Worm (Caenorhabditis elegans): ENCODE results near the gene crn-5.

ce11 chrII:10551985-10552736, 40.4 kb upstream of the crn-5 start:
- no peak for TF ChIP-seq tlp-1 (tag; optimal IDR thresholded peaks at IDR 0.05)
- TF ChIP-seq blmp-1 (tag; optimal IDR thresholded peaks at IDR 0.05), result peak; percentile 96
- peak; percentile 96 for TF ChIP-seq swsn-7 (tag; optimal IDR thresholded peaks at IDR 0.05)
- TF ChIP-seq lin-35 (GFP tag; optimal IDR thresholded peaks at IDR 0.05), result peak; percentile 82 to 89
- TF ChIP-seq nhr-47 (tag; optimal IDR thresholded peaks at IDR 0.05), result peak; percentile 97
- peak; percentile 95 for TF ChIP-seq ztf-4 (tag; optimal IDR thresholded peaks at IDR 0.05)

Measured in whole organism, L1 larva.